Fruit fly (Drosophila melanogaster): ENCODE data around the gene dock.

dock gene

dm6 chr2L:866950-867744 is 41.4 kb downstream of the dock start:
- TF ChIP-seq dl (GFP tag; optimal IDR thresholded peaks at IDR 0.05; ENCODE audit: insufficient read depth in 1 of 2, partially characterized antibody in 2 of 2), result no peak
- no peak for TF ChIP-seq Myc (optimal IDR thresholded peaks at IDR 0.05)
- TF ChIP-seq Hr83 (GFP tag; optimal IDR thresholded peaks at IDR 0.05; ENCODE audit: poor library complexity, severe bottlenecking), result peak; percentile 75
- TF ChIP-seq CG9705 (GFP tag; optimal IDR thresholded peaks at IDR 0.05), result peak; percentile 95
- TF ChIP-seq usp (GFP tag; optimal IDR thresholded peaks at IDR 0.05), result no peak
- TF ChIP-seq Hnf4 (GFP tag; optimal IDR thresholded peaks at IDR 0.05), result peak; percentile 97
- TF ChIP-seq sv (GFP tag; optimal IDR thresholded peaks at IDR 0.05), result peak; percentile 92
- peak; percentile 46 for TF ChIP-seq Rel (GFP tag; optimal IDR thresholded peaks at IDR 0.05)
- peak; percentile 82 for TF ChIP-seq Rel (tag; optimal IDR thresholded peaks at IDR 0.05)
- TF ChIP-seq Mio (GFP tag; optimal IDR thresholded peaks at IDR 0.05), result peak; percentile 74
- peak; percentile 97 for TF ChIP-seq HLH106 (tag; optimal IDR thresholded peaks at IDR 0.05)
- peak; percentile 97 for TF ChIP-seq rgr (GFP tag; optimal IDR thresholded peaks at IDR 0.05)
- TF ChIP-seq lola (GFP tag; optimal IDR thresholded peaks at IDR 0.05), result no peak
- peak; percentile 83 to 97 for TF ChIP-seq foxo (GFP tag; optimal IDR thresholded peaks at IDR 0.05)
- peak; percentile 97 for TF ChIP-seq sage (GFP tag; optimal IDR thresholded peaks at IDR 0.05)
- TF ChIP-seq brk (GFP tag; optimal IDR thresholded peaks at IDR 0.05), result peak; percentile 92
- peak; percentile 95 for TF ChIP-seq CG32264 (GFP tag; optimal IDR thresholded peaks at IDR 0.05)
- peak; percentile 96 for TF ChIP-seq OdsH (GFP tag; optimal IDR thresholded peaks at IDR 0.05)
- peak; percentile 91 for TF ChIP-seq psq (GFP tag; optimal IDR thresholded peaks at IDR 0.05)
- peak; percentile 43 for TF ChIP-seq Dfd (GFP tag; optimal IDR thresholded peaks at IDR 0.05)
- TF ChIP-seq br (GFP tag; optimal IDR thresholded peaks at IDR 0.05), result peak; percentile 97
- TF ChIP-seq h (GFP tag; optimal IDR thresholded peaks at IDR 0.05), result peak; percentile 98
- TF ChIP-seq Vsx2 (GFP tag; optimal IDR thresholded peaks at IDR 0.05; ENCODE audit: partially characterized antibody), result no peak
- peak; percentile 86 for TF ChIP-seq GATAd (GFP tag; optimal IDR thresholded peaks at IDR 0.05)
- peak; percentile 95 for TF ChIP-seq tai (GFP tag; optimal IDR thresholded peaks at IDR 0.05)
- no peak for TF ChIP-seq Dif (GFP tag; optimal IDR thresholded peaks at IDR 0.05; ENCODE audit: partially characterized antibody)
- TF ChIP-seq woc (GFP tag; optimal IDR thresholded peaks at IDR 0.05), result peak; percentile 94
- TF ChIP-seq Sp1 (GFP tag; optimal IDR thresholded peaks at IDR 0.05), result peak; percentile 95
- peak; percentile 75 for TF ChIP-seq dsf (GFP tag; optimal IDR thresholded peaks at IDR 0.05; ENCODE audit: borderline replicate concordance)
- peak; percentile 98 for TF ChIP-seq ey (GFP tag; optimal IDR thresholded peaks at IDR 0.05)
- no peak for TF ChIP-seq N (GFP tag; optimal IDR thresholded peaks at IDR 0.05)
- TF ChIP-seq dmrt93B (GFP tag; optimal IDR thresholded peaks at IDR 0.05), result peak; percentile 92
- peak; percentile 88 for TF ChIP-seq Jra (GFP tag; optimal IDR thresholded peaks at IDR 0.05)
- TF ChIP-seq fru (GFP tag; optimal IDR thresholded peaks at IDR 0.05), result peak; percentile 99
- peak; percentile 62 for TF ChIP-seq jim (GFP tag; optimal IDR thresholded peaks at IDR 0.05)
- no peak for TF ChIP-seq Abd-B (GFP tag; optimal IDR thresholded peaks at IDR 0.05)
- no peak for TF ChIP-seq Hr78 (GFP tag; optimal IDR thresholded peaks at IDR 0.05)
- TF ChIP-seq pan (optimal IDR thresholded peaks at IDR 0.05), result no peak
- TF ChIP-seq CrebA (GFP tag; optimal IDR thresholded peaks at IDR 0.05; ENCODE audit: borderline replicate concordance), result peak; percentile 75

- no peak for TF ChIP-seq Hr78 (GFP tag; optimal IDR thresholded peaks at IDR 0.05)
- TF ChIP-seq psq (GFP tag; optimal IDR thresholded peaks at IDR 0.05), result peak; percentile 38
- no peak for TF ChIP-seq Myc (optimal IDR thresholded peaks at IDR 0.05)
- TF ChIP-seq dsf (GFP tag; optimal IDR thresholded peaks at IDR 0.05; ENCODE audit: borderline replicate concordance), result no peak
- TF ChIP-seq Vsx2 (GFP tag; optimal IDR thresholded peaks at IDR 0.05; ENCODE audit: partially characterized antibody), result no peak
- TF ChIP-seq OdsH (GFP tag; optimal IDR thresholded peaks at IDR 0.05), result no peak
- no peak for TF ChIP-seq foxo (GFP tag; optimal IDR thresholded peaks at IDR 0.05)
- TF ChIP-seq Sp1 (GFP tag; optimal IDR thresholded peaks at IDR 0.05), result peak; percentile 30
- peak; percentile 37 for TF ChIP-seq brk (GFP tag; optimal IDR thresholded peaks at IDR 0.05)
- TF ChIP-seq usp (GFP tag; optimal IDR thresholded peaks at IDR 0.05), result no peak
- TF ChIP-seq Hr83 (GFP tag; optimal IDR thresholded peaks at IDR 0.05; ENCODE audit: poor library complexity, severe bottlenecking), result peak; percentile 19
- TF ChIP-seq h (GFP tag; optimal IDR thresholded peaks at IDR 0.05), result peak; percentile 48
- no peak for TF ChIP-seq N (GFP tag; optimal IDR thresholded peaks at IDR 0.05)
- TF ChIP-seq pan (optimal IDR thresholded peaks at IDR 0.05), result no peak
- TF ChIP-seq Mio (GFP tag; optimal IDR thresholded peaks at IDR 0.05), result no peak
- TF ChIP-seq dmrt93B (GFP tag; optimal IDR thresholded peaks at IDR 0.05), result no peak
- peak; percentile 43 for TF ChIP-seq Hnf4 (GFP tag; optimal IDR thresholded peaks at IDR 0.05)
- peak in 1 of 2 experiments; percentile 56 for TF ChIP-seq dl (GFP tag; optimal IDR thresholded peaks at IDR 0.05; ENCODE audit: insufficient read depth in 1 of 2, partially characterized antibody in 2 of 2)
- TF ChIP-seq CG9705 (GFP tag; optimal IDR thresholded peaks at IDR 0.05), result no peak
- peak; percentile 21 for TF ChIP-seq sage (GFP tag; optimal IDR thresholded peaks at IDR 0.05)
- TF ChIP-seq jim (GFP tag; optimal IDR thresholded peaks at IDR 0.05), result no peak
- TF ChIP-seq tai (GFP tag; optimal IDR thresholded peaks at IDR 0.05), result no peak
- TF ChIP-seq CG32264 (GFP tag; optimal IDR thresholded peaks at IDR 0.05), result no peak
- peak; percentile 2 for TF ChIP-seq rgr (GFP tag; optimal IDR thresholded peaks at IDR 0.05)
- TF ChIP-seq lola (GFP tag; optimal IDR thresholded peaks at IDR 0.05), result no peak
- TF ChIP-seq sv (GFP tag; optimal IDR thresholded peaks at IDR 0.05), result no peak
- no peak for TF ChIP-seq Rel (GFP tag; optimal IDR thresholded peaks at IDR 0.05)
- peak; percentile 6 for TF ChIP-seq Rel (tag; optimal IDR thresholded peaks at IDR 0.05)
- peak; percentile 36 for TF ChIP-seq woc (GFP tag; optimal IDR thresholded peaks at IDR 0.05)
- peak; percentile 43 for TF ChIP-seq HLH106 (tag; optimal IDR thresholded peaks at IDR 0.05)
- no peak for TF ChIP-seq br (GFP tag; optimal IDR thresholded peaks at IDR 0.05)
- no peak for TF ChIP-seq Jra (GFP tag; optimal IDR thresholded peaks at IDR 0.05)
- no peak for TF ChIP-seq CrebA (GFP tag; optimal IDR thresholded peaks at IDR 0.05; ENCODE audit: borderline replicate concordance)
- no peak for TF ChIP-seq Dfd (GFP tag; optimal IDR thresholded peaks at IDR 0.05)
- TF ChIP-seq Abd-B (GFP tag; optimal IDR thresholded peaks at IDR 0.05), result no peak
- peak; percentile 68 for TF ChIP-seq fru (GFP tag; optimal IDR thresholded peaks at IDR 0.05)
- TF ChIP-seq GATAd (GFP tag; optimal IDR thresholded peaks at IDR 0.05), result no peak
- TF ChIP-seq ey (GFP tag; optimal IDR thresholded peaks at IDR 0.05), result no peak
These were observed 42.3 kb downstream of the dock start, which contains the start of gene aru for dm6 chr2L:867899-868605. TSS of gene aru (minus strand) at chr2L:868354.

Data from whole organism, wandering third instar larva.